Worm (Caenorhabditis elegans): Measurements from ENCODE around the gene R05A10.2.

ce11 chrIV:14131770-14132169 is 45.3 kb upstream of the R05A10.2 start, which contains the start of gene srz-59:
- TF ChIP-seq jun-1 (tag; optimal IDR thresholded peaks at IDR 0.05): no peak
- no peak for TF ChIP-seq ces-1 (GFP tag; optimal IDR thresholded peaks at IDR 0.05)
- no peak for TF ChIP-seq egl-27 (tag; optimal IDR thresholded peaks at IDR 0.05)
- no peak for TF ChIP-seq ZK546.5 (tag; optimal IDR thresholded peaks at IDR 0.05)
- no peak for TF ChIP-seq madf-9 (GFP tag; conservative IDR thresholded peaks at IDR 0.05)
- no peak for TF ChIP-seq mxl-2 (GFP tag; conservative IDR thresholded peaks at IDR 0.05)
- TF ChIP-seq nhr-76 (tag; optimal IDR thresholded peaks at IDR 0.05): no peak
- TF ChIP-seq spr-1 (tag; optimal IDR thresholded peaks at IDR 0.05): no peak
- TF ChIP-seq vab-7 (GFP tag; IDR thresholded peaks at IDR 0.05): no peak
- TF ChIP-seq lin-39 (tag; optimal IDR thresholded peaks at IDR 0.05): no peak
- no peak for TF ChIP-seq ceh-62 (tag; optimal IDR thresholded peaks at IDR 0.05)

Data from whole organism, L4 larva.